Fruit fly (Drosophila melanogaster) whole organism, pupa: ENCODE measurements around the gene CG12995.

Experiments
- CG10348 ChIP-seq: fragments of 200-800 bp; sonication (Bioruptor generic); IDR thresholded peaks from 2 replicates; pipeline ENCODE4 v1.3.6; 2022; ENCODE audit warnings: missing biosample characterization, missing genetic modification characterization
- CG12605 ChIP-seq: fragments of 200-800 bp; sonication (Bioruptor generic); IDR thresholded peaks from 2 replicates; pipeline ENCODE4 v1.3.6; 2022; ENCODE audit warnings: missing biosample characterization, missing genetic modification characterization
- CG13204 ChIP-seq: fragments of 200-800 bp; sonication (Bioruptor generic); optimal IDR thresholded peaks from 2 replicates; lab custom pipeline; 2018; ENCODE audit warnings: missing biosample characterization, mild to moderate bottlenecking, missing genetic modification characterization, moderate library complexity
- CG14655 ChIP-seq: fragments of 200-800 bp; sonication (Bioruptor generic); optimal IDR thresholded peaks from 3 replicates; lab custom pipeline; 2017; ENCODE audit warnings: mild to moderate bottlenecking, missing biosample characterization, missing genetic modification reagents, missing genetic modification characterization
- CG15710 ChIP-seq: fragments of 200-800 bp; sonication (Bioruptor generic); optimal IDR thresholded peaks from 2 replicates; lab custom pipeline; 2018; ENCODE audit warnings: missing biosample characterization, mild to moderate bottlenecking, missing genetic modification characterization, moderate library complexity
- CG17806 ChIP-seq: fragments of 200-800 bp; sonication (Bioruptor generic); optimal IDR thresholded peaks from 2 replicates; lab custom pipeline; 2018; ENCODE audit warnings: missing biosample characterization, mild to moderate bottlenecking, missing genetic modification characterization, moderate library complexity
- CG32121 ChIP-seq: fragments of 200-800 bp; sonication (Bioruptor generic); IDR thresholded peaks from 2 replicates; pipeline ENCODE4 v1.3.6; 2022; ENCODE audit warnings: missing biosample characterization, missing genetic modification characterization
- CG34367 ChIP-seq: fragments of 200-800 bp; sonication (Bioruptor generic); optimal IDR thresholded peaks from 2 replicates; lab custom pipeline; 2018; ENCODE audit warnings: missing biosample characterization, mild to moderate bottlenecking, missing genetic modification characterization
- CG4496 ChIP-seq: fragments of 200-800 bp; sonication (Bioruptor generic); IDR thresholded peaks from 3 replicates; pipeline ENCODE4 v1.3.6; 2022; ENCODE audit warnings: missing biosample characterization, missing genetic modification characterization
- CG8159 ChIP-seq: fragments of 200-800 bp; sonication (Bioruptor generic); optimal IDR thresholded peaks from 3 replicates; lab custom pipeline; 2018; ENCODE audit warnings: missing biosample characterization, mild to moderate bottlenecking, missing genetic modification characterization, moderate library complexity
- CG8301 ChIP-seq: fragments of 200-800 bp; sonication (Bioruptor generic); optimal IDR thresholded peaks from 2 replicates; lab custom pipeline; 2018; ENCODE audit warnings: missing biosample characterization, mild to moderate bottlenecking, missing genetic modification characterization
- CG9948 ChIP-seq: fragments of 200-800 bp; sonication (Bioruptor generic); optimal IDR thresholded peaks from 2 replicates; lab custom pipeline; 2018; ENCODE audit warnings: missing biosample characterization, mild to moderate bottlenecking, missing genetic modification characterization, moderate library complexity
- D1 ChIP-seq: fragments of 200-800 bp; sonication (Bioruptor generic); optimal IDR thresholded peaks from 2 replicates; lab custom pipeline; 2018; ENCODE audit warnings: missing biosample characterization, mild to moderate bottlenecking, missing genetic modification characterization, moderate library complexity
- EcR ChIP-seq: fragments of 200-800 bp; sonication (Bioruptor generic); optimal IDR thresholded peaks from 3 replicates; lab custom pipeline; 2019; ENCODE audit warnings: missing biosample characterization, missing genetic modification characterization, mild to moderate bottlenecking, moderate library complexity, missing genetic modification reagents
- Ets98B ChIP-seq: fragments of 200-800 bp; sonication (Bioruptor generic); IDR thresholded peaks from 2 replicates; pipeline ENCODE4 v1.3.6; 2022; ENCODE audit warnings: missing biosample characterization, missing genetic modification characterization
- Pif1A ChIP-seq: fragments of 200-800 bp; sonication (Bioruptor generic); optimal IDR thresholded peaks from 3 replicates; lab custom pipeline; 2016; ENCODE audit warnings: missing biosample characterization, missing genetic modification characterization
- Pif1B ChIP-seq: fragments of 200-800 bp; sonication (Bioruptor generic); optimal IDR thresholded peaks from 3 replicates; lab custom pipeline; 2016; ENCODE audit warnings: missing biosample characterization, missing genetic modification characterization
- Snoo ChIP-seq: fragments of 200-800 bp; sonication (Bioruptor generic); optimal IDR thresholded peaks from 3 replicates; lab custom pipeline; 2017; ENCODE audit warnings: missing biosample characterization, mild to moderate bottlenecking, missing genetic modification characterization, inconsistent platforms
- fd96Ca ChIP-seq: fragments of 200-800 bp; sonication (Bioruptor generic); IDR thresholded peaks from 3 replicates; pipeline ENCODE4 v1.3.6; 2022; ENCODE audit warnings: missing biosample characterization, missing genetic modification characterization
- gl ChIP-seq: fragments of 200-800 bp; sonication (Bioruptor generic); optimal IDR thresholded peaks from 2 replicates; lab custom pipeline; 2018; ENCODE audit warnings: missing biosample characterization, mild to moderate bottlenecking, missing genetic modification characterization
- rn ChIP-seq: fragments of 200-800 bp; sonication (Bioruptor generic); IDR thresholded peaks from 2 replicates; pipeline ENCODE4 v1.3.6; 2022; ENCODE audit warnings: missing biosample characterization, missing genetic modification characterization

Gene CG12995

dm6 chrX:17181264-17182198, 28.3 kb downstream of the CG12995 start:
- TF ChIP-seq Pif1B (GFP tag; lab: Kevin White, UChicago), result no peak
- 0 out of 2 replicates have a peak, but pooled peaks have one; percentile 8 for TF ChIP-seq CG32121 (GFP tag; lab: Robert Waterston, UW)
- TF ChIP-seq EcR (GFP tag; lab: Kevin White, UChicago), result no peak
- no peak for TF ChIP-seq CG10348
- TF ChIP-seq Snoo, result peak; percentile 41

dm6 chrX:17180523-17180922, 29.3 kb downstream of the CG12995 start:
- TF ChIP-seq CG12605 (GFP tag; lab: Robert Waterston, UW) (no peak), CG14655 (no peak), Snoo (no peak), CG17806 (no peak), Pif1B (GFP tag; lab: Kevin White, UChicago) (no peak), CG34367 (tag; lab: Kevin White, UChicago) (no peak), CG32121 (GFP tag; lab: Robert Waterston, UW) (no peak), D1 (tag; lab: Kevin White, UChicago) (no peak)

- peak; percentile 98 for TF ChIP-seq CG17806
- TF ChIP-seq CG9948, result peak; percentile 18
- peak; percentile 98 for TF ChIP-seq Pif1A (GFP tag; lab: Kevin White, UChicago)
- peak; percentile 98 for TF ChIP-seq CG14655
- peak; percentile 98 for TF ChIP-seq Pif1B (GFP tag; lab: Kevin White, UChicago)
- TF ChIP-seq Ets98B, result peak; percentile 99
- peak; percentile 87 for TF ChIP-seq D1 (tag; lab: Kevin White, UChicago)
- no peak for TF ChIP-seq CG13204
- peak; percentile 98 for TF ChIP-seq rn (GFP tag; lab: Robert Waterston, UW)
- peak; percentile 98 for TF ChIP-seq CG8159 (tag; lab: Kevin White, UChicago)
- TF ChIP-seq CG4496 (GFP tag; lab: Robert Waterston, UW), result peak; percentile 99
- peak; percentile 99 for TF ChIP-seq CG12605 (GFP tag; lab: Robert Waterston, UW)
- TF ChIP-seq CG32121 (GFP tag; lab: Robert Waterston, UW), result peak; percentile 100
- TF ChIP-seq gl (tag; lab: Kevin White, UChicago), result peak; percentile 91
- peak; percentile 87 for TF ChIP-seq CG15710
- TF ChIP-seq CG10348, result no peak
- TF ChIP-seq Snoo, result peak; percentile 98
- TF ChIP-seq fd96Ca (GFP tag; lab: Robert Waterston, UW), result peak; percentile 96
- TF ChIP-seq EcR (GFP tag; lab: Kevin White, UChicago), result peak; percentile 76
- no peak for TF ChIP-seq CG34367 (tag; lab: Kevin White, UChicago)
- peak; percentile 97 for TF ChIP-seq CG8301 (tag; lab: Kevin White, UChicago)
- TF ChIP-seq, all 21 proteins: peak for 18
Measured at dm6 chrX:17178484-17178921, 31.3 kb downstream of the CG12995 start.

dm6 chrX:17177606-17178005, 32.2 kb downstream of the CG12995 start:
- no peak for TF ChIP-seq CG13204

dm6 chrX:17176542-17176941, 33.3 kb downstream of the CG12995 start:
- TF ChIP-seq EcR (GFP tag; lab: Kevin White, UChicago), result no peak
- TF ChIP-seq CG32121 (GFP tag; lab: Robert Waterston, UW), result peak; percentile 70
- TF ChIP-seq Pif1B (GFP tag; lab: Kevin White, UChicago), result peak; percentile 34
- peak; percentile 51 for TF ChIP-seq Pif1A (GFP tag; lab: Kevin White, UChicago)
- peak; percentile 17 for TF ChIP-seq CG8301 (tag; lab: Kevin White, UChicago)
- peak; percentile 50; the same call in 1 of the 2 replicates for TF ChIP-seq Ets98B
- no peak for TF ChIP-seq CG17806
- TF ChIP-seq CG34367 (tag; lab: Kevin White, UChicago), result no peak
- peak; percentile 84 for TF ChIP-seq CG4496 (GFP tag; lab: Robert Waterston, UW)
- peak; percentile 14 for TF ChIP-seq CG14655
- peak; percentile 16; the same call in 1 of the 2 replicates for TF ChIP-seq CG12605 (GFP tag; lab: Robert Waterston, UW)
- 0 out of 3 replicates have a peak, but pooled peaks have one; percentile 52 for TF ChIP-seq fd96Ca (GFP tag; lab: Robert Waterston, UW)
- TF ChIP-seq, all 21 proteins: peak for 9

- TF ChIP-seq CG9948 (no peak), fd96Ca (GFP tag; lab: Robert Waterston, UW) (no peak), CG8301 (tag; lab: Kevin White, UChicago) (no peak), EcR (GFP tag; lab: Kevin White, UChicago) (peak; percentile 45), CG34367 (tag; lab: Kevin White, UChicago) (no peak), CG12605 (GFP tag; lab: Robert Waterston, UW) (no peak), D1 (tag; lab: Kevin White, UChicago) (peak; percentile 20), CG4496 (GFP tag; lab: Robert Waterston, UW) (peak; percentile 10; the same call in 1 of the 3 replicates), Ets98B (no peak), CG8159 (tag; lab: Kevin White, UChicago) (no peak), CG17806 (no peak), CG14655 (no peak), rn (GFP tag; lab: Robert Waterston, UW) (no peak), gl (tag; lab: Kevin White, UChicago) (no peak), Snoo (no peak)
Measured at dm6 chrX:17175558-17176189, 34.1 kb downstream of the CG12995 start.
